Fruit fly (Drosophila melanogaster): Measurements from ENCODE around the gene promL.

dm6 chr3L:3098778-3099429, 28.6 kb downstream of the promL start:
- TF ChIP-seq psq (optimal IDR thresholded peaks at IDR 0.05) (no peak), Sin3A (optimal IDR thresholded peaks at IDR 0.05) (no peak)

Data from Kc167 (cell line).